Worm (Caenorhabditis elegans) whole organism, mixed stage, embryonic: ENCODE data around the gene ZK697.14.

Experiments used
- M03D4.4 ChIP-seq: sonication (generic microtip); optimal IDR thresholded peaks from 2 replicates; lab custom pipeline; 2017; ENCODE audit warnings: mild to moderate bottlenecking, missing genetic modification characterization, missing compliant biosample characterization
- bed-3 ChIP-seq: fragments of 200-800 bp; sonication (Bioruptor generic); optimal IDR thresholded peaks from 3 replicates; lab custom pipeline; 2018; ENCODE audit warnings: mild to moderate bottlenecking, missing genetic modification characterization, moderate library complexity, missing compliant biosample characterization
- ceh-39 ChIP-seq: fragments of 150-350 bp; optimal IDR thresholded peaks from 2 replicates; lab custom pipeline; 2014; ENCODE audit warnings: missing biosample characterization, missing genetic modification characterization
- ceh-43 ChIP-seq: fragments of 200-800 bp; sonication (Bioruptor generic); optimal IDR thresholded peaks from 2 replicates; lab custom pipeline; 2018; ENCODE audit warnings: mild to moderate bottlenecking, missing genetic modification characterization, moderate library complexity, missing compliant biosample characterization
- ceh-83 ChIP-seq: fragments of 200-800 bp; sonication (Bioruptor generic); optimal IDR thresholded peaks from 2 replicates; lab custom pipeline; 2018; ENCODE audit warnings: mild to moderate bottlenecking, missing genetic modification characterization, missing compliant biosample characterization
- drap-1 ChIP-seq: fragments of 200-800 bp; sonication (Bioruptor generic); optimal IDR thresholded peaks from 3 replicates; lab custom pipeline; 2018; ENCODE audit warnings: mild to moderate bottlenecking, missing genetic modification characterization, missing compliant biosample characterization
- elt-1 ChIP-seq: sonication (generic microtip); optimal IDR thresholded peaks from 2 replicates; lab custom pipeline; 2017; ENCODE audit warnings: missing genetic modification characterization, mild to moderate bottlenecking, missing compliant biosample characterization, antibody characterized with exemption, moderate library complexity, borderline replicate concordance; ENCODE audit not compliant: insufficient read depth
- elt-3 ChIP-seq: fragments of 150-350 bp; optimal IDR thresholded peaks from 2 replicates; lab custom pipeline; 2014; ENCODE audit warnings: missing biosample characterization, missing genetic modification characterization
- flh-1 ChIP-seq: fragments of 200-800 bp; sonication (Bioruptor generic); optimal IDR thresholded peaks from 2 replicates; lab custom pipeline; 2018; ENCODE audit warnings: mild to moderate bottlenecking, missing genetic modification characterization, moderate library complexity, missing compliant biosample characterization
- ham-2 ChIP-seq: fragments of 200-800 bp; sonication (Bioruptor generic); optimal IDR thresholded peaks from 2 replicates; lab custom pipeline; 2018; ENCODE audit warnings: mild to moderate bottlenecking, missing genetic modification characterization, missing compliant biosample characterization
- hlh-1 ChIP-seq: fragments of 150-350 bp; optimal IDR thresholded peaks from 2 replicates; lab custom pipeline; 2014; ENCODE audit warnings: missing biosample characterization, missing genetic modification reagents, missing genetic modification characterization
- lin-13 ChIP-seq: fragments of 150-350 bp; optimal IDR thresholded peaks from 2 replicates; lab custom pipeline; 2014; ENCODE audit warnings: missing biosample characterization, missing genetic modification characterization
- lin-32 ChIP-seq: fragments of 200-800 bp; sonication (Bioruptor generic); optimal IDR thresholded peaks from 2 replicates; lab custom pipeline; 2018; ENCODE audit warnings: mild to moderate bottlenecking, missing genetic modification characterization, missing compliant biosample characterization
- lsy-2 ChIP-seq: fragments of 150-350 bp; optimal IDR thresholded peaks from 2 replicates; lab custom pipeline; 2014; ENCODE audit warnings: missing biosample characterization, missing genetic modification characterization
- mab-5 ChIP-seq: fragments of 150-350 bp; optimal IDR thresholded peaks from 2 replicates; lab custom pipeline; 2014; ENCODE audit warnings: missing biosample characterization, missing genetic modification characterization
- mep-1 ChIP-seq: fragments of 150-350 bp; optimal IDR thresholded peaks from 2 replicates; lab custom pipeline; 2017; ENCODE audit warnings: missing biosample characterization, missing genetic modification reagents, missing genetic modification characterization, inconsistent platforms
- mls-2 ChIP-seq: sonication (generic microtip); optimal IDR thresholded peaks from 2 replicates; lab custom pipeline; 2016; ENCODE audit warnings: mild to moderate bottlenecking, missing genetic modification characterization, moderate library complexity, missing compliant biosample characterization
- nhr-12 ChIP-seq: fragments of 150-350 bp; optimal IDR thresholded peaks from 2 replicates; lab custom pipeline; 2014; ENCODE audit warnings: missing biosample characterization, missing genetic modification characterization
- nhr-237 ChIP-seq: fragments of 150-350 bp; optimal IDR thresholded peaks from 2 replicates; lab custom pipeline; 2014; ENCODE audit warnings: missing biosample characterization, missing genetic modification characterization
- nhr-28 ChIP-seq: fragments of 150-350 bp; optimal IDR thresholded peaks from 2 replicates; lab custom pipeline; 2014; ENCODE audit warnings: missing biosample characterization, missing genetic modification characterization
- nhr-76 ChIP-seq: sonication (generic microtip); optimal IDR thresholded peaks from 2 replicates; lab custom pipeline; 2017; ENCODE audit warnings: missing biosample characterization, missing genetic modification characterization
- pha-4 ChIP-seq: fragments of 150-350 bp; optimal IDR thresholded peaks from 2 replicates; lab custom pipeline; 2018; ENCODE audit warnings: missing biosample characterization, missing genetic modification reagents, missing genetic modification characterization
- sem-2 ChIP-seq: fragments of 200-800 bp; sonication (Bioruptor generic); optimal IDR thresholded peaks from 2 replicates; lab custom pipeline; 2018; ENCODE audit warnings: mild to moderate bottlenecking, missing genetic modification characterization, missing compliant biosample characterization
- tbx-8 ChIP-seq: fragments of 200-800 bp; sonication (Bioruptor generic); optimal IDR thresholded peaks from 2 replicates; lab custom pipeline; 2018; ENCODE audit warnings: mild to moderate bottlenecking, missing genetic modification characterization, moderate library complexity, missing compliant biosample characterization
- unc-120 ChIP-seq: sonication (generic microtip); optimal IDR thresholded peaks from 2 replicates; lab custom pipeline; 2017; ENCODE audit warnings: missing genetic modification characterization, missing compliant biosample characterization; ENCODE audit not compliant: poor library complexity, severe bottlenecking
- unc-39 ChIP-seq: fragments of 150-350 bp; optimal IDR thresholded peaks from 2 replicates; lab custom pipeline; 2014; ENCODE audit warnings: missing biosample characterization, missing genetic modification characterization
- unc-62 ChIP-seq: fragments of 150-350 bp; optimal IDR thresholded peaks from 2 replicates; lab custom pipeline; 2014; ENCODE audit warnings: missing biosample characterization, missing genetic modification reagents, missing genetic modification characterization
- zip-8 ChIP-seq: fragments of 150-350 bp; optimal IDR thresholded peaks from 2 replicates; lab custom pipeline; 2014; ENCODE audit warnings: missing biosample characterization, missing genetic modification characterization
- ztf-11 ChIP-seq: fragments of 150-350 bp; optimal IDR thresholded peaks from 2 replicates; lab custom pipeline; 2014; ENCODE audit warnings: missing biosample characterization, missing genetic modification characterization

ZK697.14 gene

ce11 chrV:1803043-1803442 is 47.6 kb upstream of the ZK697.14 start, which contains the start of gene srt-41:
Gene srt-41 (minus strand): TSS chrV:1803143.
- TF ChIP-seq unc-120 (tag; lab: Kevin White, UChicago): no peak
- TF ChIP-seq, all 35 proteins: peak for 0

DNA sequence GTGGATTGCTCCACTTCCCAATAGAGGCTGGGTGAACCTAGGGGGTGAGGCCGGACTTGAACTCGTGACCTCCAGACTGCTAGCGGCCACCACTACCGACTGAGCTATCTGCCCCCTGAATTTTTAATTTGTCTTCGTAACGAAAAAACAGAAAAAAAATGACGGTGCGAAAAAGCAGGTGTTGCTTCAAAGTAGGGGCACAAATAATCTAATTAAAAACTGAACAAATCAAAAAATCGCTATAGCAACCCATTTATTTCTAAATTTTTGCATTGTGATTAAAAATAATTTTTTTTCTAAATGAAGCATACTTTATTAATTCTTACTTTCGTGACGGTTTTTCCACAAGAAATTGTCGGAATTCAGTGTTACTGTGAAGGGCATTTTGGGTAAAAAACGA is 42.4 kb upstream of the ZK697.14 start, which contains the start of gene F36H9.10:
Gene F36H9.10, plus strand, starts transcription at position 301 of the 400 bp plus-strand sequence.
- TF ChIP-seq zip-8 (tag; lab: Kevin White, UChicago) (no peak), lin-13 (tag; lab: Kevin White, UChicago) (no peak), unc-62 (GFP tag; lab: Kevin White, UChicago) (no peak), flh-1 (GFP tag; lab: Kevin White, UChicago) (no peak), elt-3 (tag; lab: Kevin White, UChicago) (no peak), ztf-11 (tag; lab: Kevin White, UChicago) (no peak), sem-2 (no peak), hlh-1 (tag; lab: Kevin White, UChicago) (no peak), nhr-237 (tag; lab: Kevin White, UChicago) (no peak), ceh-83 (GFP tag; lab: Kevin White, UChicago) (no peak), ceh-39 (no peak), elt-1 (tag; lab: Kevin White, UChicago) (no peak), mab-5 (tag; lab: Kevin White, UChicago) (no peak), nhr-28 (tag; lab: Kevin White, UChicago) (no peak), tbx-8 (GFP tag; lab: Kevin White, UChicago) (no peak), unc-120 (tag; lab: Kevin White, UChicago) (no peak)
- TF ChIP-seq, all 35 proteins: peak for 0

DNA sequence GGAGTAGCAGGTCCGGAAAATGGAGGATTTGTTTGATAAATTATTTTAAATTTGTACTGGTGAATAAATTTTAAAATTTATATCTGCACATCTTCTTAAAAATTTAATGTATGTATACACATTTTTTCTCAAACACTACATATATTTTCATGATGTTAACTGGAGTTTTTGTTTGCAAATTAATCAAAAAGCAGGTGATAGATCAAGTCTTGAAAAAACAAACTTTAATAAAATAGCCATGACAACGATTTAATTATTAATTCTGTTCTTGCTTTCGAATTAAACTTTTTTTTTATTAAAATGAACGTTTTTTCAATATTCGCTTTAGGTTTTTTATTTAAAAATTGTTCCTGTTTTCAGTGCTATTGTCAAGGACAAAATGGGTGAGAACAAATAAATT is 38.7 kb upstream of the ZK697.14 start, which contains the start of gene F36H9.1:
Gene F36H9.1, plus strand, starts transcription at position 301 of the 400 bp plus-strand sequence.
- TF ChIP-seq M03D4.4: no peak
- TF ChIP-seq mab-5 (tag; lab: Kevin White, UChicago): no peak
- no peak for TF ChIP-seq ham-2 (GFP tag; lab: Kevin White, UChicago)
- TF ChIP-seq ceh-83 (GFP tag; lab: Kevin White, UChicago): no peak
- TF ChIP-seq nhr-12 (tag; lab: Kevin White, UChicago): no peak
- no peak for TF ChIP-seq lin-32
- TF ChIP-seq nhr-28 (tag; lab: Kevin White, UChicago): no peak
- no peak for TF ChIP-seq unc-62 (GFP tag; lab: Kevin White, UChicago)
- no peak for TF ChIP-seq lin-13 (tag; lab: Kevin White, UChicago)
- no peak for TF ChIP-seq ceh-43 (GFP tag; lab: Kevin White, UChicago)
- no peak for TF ChIP-seq drap-1 (GFP tag; lab: Kevin White, UChicago)
- no peak for TF ChIP-seq unc-39 (tag; lab: Kevin White, UChicago)
- TF ChIP-seq pha-4 (tag; lab: Kevin White, UChicago): no peak
- TF ChIP-seq mls-2 (tag; lab: Kevin White, UChicago): no peak

- TF ChIP-seq nhr-12 (tag; lab: Kevin White, UChicago) (no peak), mls-2 (tag; lab: Kevin White, UChicago) (no peak), mab-5 (tag; lab: Kevin White, UChicago) (no peak), mep-1 (tag; lab: Kevin White, UChicago) (no peak), M03D4.4 (no peak), elt-1 (tag; lab: Kevin White, UChicago) (no peak), sem-2 (no peak), tbx-8 (GFP tag; lab: Kevin White, UChicago) (no peak), unc-120 (tag; lab: Kevin White, UChicago) (no peak), flh-1 (GFP tag; lab: Kevin White, UChicago) (no peak), pha-4 (tag; lab: Kevin White, UChicago) (no peak), drap-1 (GFP tag; lab: Kevin White, UChicago) (no peak)
Observed at ce11 chrV:1789495-1789894, 34.0 kb upstream of the ZK697.14 start.

DNA sequence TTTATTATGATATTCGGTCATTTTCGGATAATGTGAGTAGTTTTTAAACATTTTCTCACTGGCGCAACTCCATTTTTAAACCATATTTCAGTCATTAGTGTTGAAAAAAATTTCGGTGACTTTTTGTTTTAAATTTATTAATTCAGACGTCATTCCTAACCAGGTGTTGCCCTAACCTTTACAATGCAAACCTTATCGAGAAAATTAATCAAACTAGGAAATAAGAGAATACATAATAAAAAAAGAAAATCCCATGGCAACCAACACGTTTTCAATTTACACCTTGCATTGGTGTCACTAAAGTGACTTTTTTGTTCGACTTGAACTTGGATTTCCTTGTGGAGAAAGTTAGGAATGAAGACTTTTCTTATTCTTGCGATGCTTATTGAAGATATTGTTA is 32.7 kb upstream of the ZK697.14 start, which contains the start of gene F36H9.2:
Gene F36H9.2, plus strand, starts transcription at position 301 of the 400 bp plus-strand sequence.
- TF ChIP-seq lin-32 (no peak), lsy-2 (tag; lab: Kevin White, UChicago) (no peak), mep-1 (tag; lab: Kevin White, UChicago) (no peak), drap-1 (GFP tag; lab: Kevin White, UChicago) (no peak)

DNA sequence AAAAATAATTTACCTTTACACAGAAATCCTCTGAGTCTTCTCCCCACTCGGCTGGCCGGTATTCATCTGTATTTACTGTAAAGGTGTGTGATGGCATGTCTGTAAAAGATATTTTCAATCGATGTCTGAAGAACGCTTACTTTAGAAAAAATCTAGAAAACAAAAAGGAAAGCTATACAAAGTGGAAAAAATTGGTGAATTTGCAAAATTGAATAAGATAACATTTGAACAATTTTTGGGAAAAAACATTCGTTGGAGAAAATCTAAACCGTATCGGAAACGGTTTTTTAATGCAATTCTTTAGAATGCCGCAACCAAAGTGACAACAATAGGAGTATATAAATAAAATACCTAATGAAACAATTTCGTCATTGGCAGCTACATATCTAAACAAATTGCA is 26.4 kb upstream of the ZK697.14 start, which contains the start of gene F36H9.5:
Gene F36H9.5, minus strand, starts transcription at position 101 of the 400 bp plus-strand sequence.
- TF ChIP-seq bed-3 (GFP tag; lab: Kevin White, UChicago) (no peak), ztf-11 (tag; lab: Kevin White, UChicago) (no peak), tbx-8 (GFP tag; lab: Kevin White, UChicago) (no peak), lin-13 (tag; lab: Kevin White, UChicago) (no peak), pha-4 (tag; lab: Kevin White, UChicago) (no peak), mep-1 (tag; lab: Kevin White, UChicago) (no peak), unc-62 (GFP tag; lab: Kevin White, UChicago) (no peak), nhr-12 (tag; lab: Kevin White, UChicago) (no peak), nhr-76 (tag; lab: Kevin White, UChicago) (no peak), mls-2 (tag; lab: Kevin White, UChicago) (no peak), elt-3 (tag; lab: Kevin White, UChicago) (no peak), unc-39 (tag; lab: Kevin White, UChicago) (no peak), drap-1 (GFP tag; lab: Kevin White, UChicago) (no peak)
